Worm (Caenorhabditis elegans) whole organism, late embryonic: ENCODE results near the gene ttx-1.

ENCODE experiments used
- C08G9.2 ChIP-seq: sonication (generic microtip); optimal IDR thresholded peaks from 2 replicates; lab custom pipeline; 2016; ENCODE audit warnings: mild to moderate bottlenecking, missing genetic modification characterization, moderate library complexity, missing compliant biosample characterization
- C38D4.7 ChIP-seq: fragments of 200-800 bp; sonication (Bioruptor generic); optimal IDR thresholded peaks from 2 replicates; lab custom pipeline; 2018; ENCODE audit warnings: mild to moderate bottlenecking, missing genetic modification characterization, moderate library complexity, missing compliant biosample characterization
- F13H6.1 ChIP-seq: sonication (generic microtip); optimal IDR thresholded peaks from 2 replicates; lab custom pipeline; 2016; ENCODE audit warnings: missing genetic modification characterization, missing compliant biosample characterization
- K09A11.1 ChIP-seq: sonication (generic microtip); optimal IDR thresholded peaks from 2 replicates; lab custom pipeline; 2017; ENCODE audit warnings: antibody characterized with exemption, mild to moderate bottlenecking, missing genetic modification characterization, missing compliant biosample characterization; ENCODE audit not compliant: insufficient read depth
- ahr-1 ChIP-seq: sonication (generic microtip); optimal IDR thresholded peaks from 2 replicates; lab custom pipeline; 2016; ENCODE audit warnings: missing genetic modification characterization, missing compliant biosample characterization
- ama-1 ChIP-seq: fragments of 150-350 bp; optimal IDR thresholded peaks from 2 replicates; lab custom pipeline; 2014
- ceh-2 ChIP-seq: sonication (generic microtip); optimal IDR thresholded peaks from 2 replicates; lab custom pipeline; 2016; ENCODE audit warnings: missing genotype, missing genetic modification characterization, missing compliant biosample characterization
- ceh-22 ChIP-seq: sonication (generic microtip); optimal IDR thresholded peaks from 2 replicates; lab custom pipeline; 2017; ENCODE audit warnings: missing biosample characterization, missing genetic modification characterization
- ceh-30 ChIP-seq: fragments of 150-350 bp; optimal IDR thresholded peaks from 2 replicates; lab custom pipeline; 2014; ENCODE audit warnings: missing biosample characterization, missing genetic modification characterization
- ceh-31 ChIP-seq: sonication (generic microtip); optimal IDR thresholded peaks from 2 replicates; lab custom pipeline; 2016; ENCODE audit warnings: missing genetic modification characterization, missing compliant biosample characterization
- ceh-34 ChIP-seq: sonication (generic microtip); optimal IDR thresholded peaks from 2 replicates; lab custom pipeline; 2016; ENCODE audit warnings: mild to moderate bottlenecking, missing genetic modification characterization, missing compliant biosample characterization
- ceh-45 ChIP-seq: fragments of 200-800 bp; sonication (Bioruptor generic); IDR thresholded peaks from 2 replicates; pipeline ENCODE4 v1.3.6; 2022; ENCODE audit warnings: missing genetic modification reagents, missing genetic modification characterization, missing compliant biosample characterization
- ceh-48 ChIP-seq: sonication (generic microtip); optimal IDR thresholded peaks from 2 replicates; lab custom pipeline; 2016; ENCODE audit warnings: missing genetic modification characterization, inconsistent platforms, missing compliant biosample characterization
- ceh-6 ChIP-seq: fragments of 200-800 bp; sonication (Bioruptor generic); optimal IDR thresholded peaks from 2 replicates; lab custom pipeline; 2018; ENCODE audit warnings: mild to moderate bottlenecking, missing genetic modification characterization, missing compliant biosample characterization
- dve-1 ChIP-seq: sonication (generic microtip); optimal IDR thresholded peaks from 2 replicates; lab custom pipeline; 2017; ENCODE audit warnings: antibody characterized with exemption, mild to moderate bottlenecking, missing genetic modification characterization, missing compliant biosample characterization
- elt-2 ChIP-seq: sonication (generic microtip); optimal IDR thresholded peaks from 2 replicates; lab custom pipeline; 2016; ENCODE audit warnings: missing genetic modification reagents, missing genetic modification characterization, missing compliant biosample characterization
- elt-4 ChIP-seq: sonication (generic microtip); optimal IDR thresholded peaks from 2 replicates; lab custom pipeline; 2016; ENCODE audit warnings: missing genetic modification characterization, missing compliant biosample characterization
- ets-4 ChIP-seq: sonication (generic microtip); optimal IDR thresholded peaks from 2 replicates; lab custom pipeline; 2016; ENCODE audit warnings: missing genetic modification characterization, missing compliant biosample characterization
- eyg-1 ChIP-seq: sonication (generic microtip); optimal IDR thresholded peaks from 2 replicates; lab custom pipeline; 2016; ENCODE audit warnings: missing genotype, missing genetic modification characterization, missing compliant biosample characterization
- fax-1 ChIP-seq: sonication (generic microtip); optimal IDR thresholded peaks from 2 replicates; lab custom pipeline; 2016; ENCODE audit warnings: missing genotype, missing genetic modification characterization, missing compliant biosample characterization
- fkh-6 ChIP-seq: sonication (generic microtip); optimal IDR thresholded peaks from 2 replicates; lab custom pipeline; 2016; ENCODE audit warnings: missing genetic modification characterization, missing compliant biosample characterization
- hlh-13 ChIP-seq: fragments of 200-800 bp; sonication (Bioruptor generic); optimal IDR thresholded peaks from 2 replicates; lab custom pipeline; 2018; ENCODE audit warnings: mild to moderate bottlenecking, missing genetic modification characterization, missing compliant biosample characterization
- hlh-30 ChIP-seq: sonication (generic microtip); optimal IDR thresholded peaks from 2 replicates; lab custom pipeline; 2017; ENCODE audit warnings: antibody characterized with exemption, missing genetic modification characterization, missing compliant biosample characterization; ENCODE audit not compliant: insufficient read depth
- hlh-8 ChIP-seq: sonication (generic microtip); optimal IDR thresholded peaks from 2 replicates; lab custom pipeline; 2016; ENCODE audit warnings: missing genotype, missing genetic modification characterization, missing compliant biosample characterization
- lim-6 ChIP-seq: sonication (generic microtip); optimal IDR thresholded peaks from 2 replicates; lab custom pipeline; 2016; ENCODE audit warnings: missing genetic modification characterization, missing compliant biosample characterization
- nhr-11 ChIP-seq: fragments of 150-350 bp; optimal IDR thresholded peaks from 2 replicates; lab custom pipeline; 2014; ENCODE audit warnings: missing biosample characterization, missing genetic modification characterization
- nhr-232 ChIP-seq: sonication (generic microtip); optimal IDR thresholded peaks from 2 replicates; lab custom pipeline; 2016; ENCODE audit warnings: missing genetic modification characterization, missing compliant biosample characterization
- npax-4 ChIP-seq: sonication (generic microtip); optimal IDR thresholded peaks from 2 replicates; lab custom pipeline; 2016; ENCODE audit warnings: missing genetic modification characterization, missing compliant biosample characterization
- odd-2 ChIP-seq: sonication (generic microtip); optimal IDR thresholded peaks from 2 replicates; lab custom pipeline; 2017; ENCODE audit warnings: antibody characterized with exemption, mild to moderate bottlenecking, missing genetic modification characterization, missing compliant biosample characterization
- pat-9 ChIP-seq: fragments of 200-800 bp; sonication (Bioruptor generic); optimal IDR thresholded peaks from 2 replicates; lab custom pipeline; 2018; ENCODE audit warnings: mild to moderate bottlenecking, missing genetic modification characterization, moderate library complexity, missing compliant biosample characterization
- pax-1 ChIP-seq: fragments of 150-350 bp; optimal IDR thresholded peaks from 2 replicates; lab custom pipeline; 2014; ENCODE audit warnings: missing biosample characterization, missing genetic modification characterization
- pqm-1 ChIP-seq: sonication (generic microtip); optimal IDR thresholded peaks from 2 replicates; lab custom pipeline; 2016; ENCODE audit warnings: missing genetic modification characterization, missing compliant biosample characterization
- sdc-2 ChIP-seq: sonication (generic microtip); optimal IDR thresholded peaks from 2 replicates; lab custom pipeline; 2016; ENCODE audit warnings: missing genotype, missing genetic modification characterization, missing compliant biosample characterization
- sox-2 ChIP-seq: fragments of 200-800 bp; sonication (Bioruptor generic); IDR thresholded peaks from 2 replicates; pipeline ENCODE4 v1.3.6; 2022; ENCODE audit warnings: missing genetic modification reagents, missing genetic modification characterization, missing compliant biosample characterization
- sox-4 ChIP-seq: sonication (generic microtip); optimal IDR thresholded peaks from 2 replicates; lab custom pipeline; 2017; ENCODE audit warnings: mild to moderate bottlenecking, missing genetic modification characterization, inconsistent platforms, missing compliant biosample characterization
- syd-9 ChIP-seq: sonication (generic microtip); optimal IDR thresholded peaks from 2 replicates; lab custom pipeline; 2016; ENCODE audit warnings: mild to moderate bottlenecking, missing genetic modification characterization, moderate library complexity, missing compliant biosample characterization
- tbx-2 ChIP-seq: sonication (generic microtip); optimal IDR thresholded peaks from 2 replicates; lab custom pipeline; 2016; ENCODE audit warnings: missing genetic modification characterization, missing compliant biosample characterization
- tbx-7 ChIP-seq: sonication (generic microtip); optimal IDR thresholded peaks from 2 replicates; lab custom pipeline; 2016; ENCODE audit warnings: missing genotype, missing genetic modification characterization, missing compliant biosample characterization
- unc-3 ChIP-seq, 2 experiments: fragments of 200-800 bp in 1 of 2; sonication (Bioruptor generic) in 1 of 2; sonication (generic microtip) in 1 of 2; conservative IDR thresholded peaks in 1 of 2; optimal IDR thresholded peaks in 1 of 2; 2 replicates each; pipeline versions ENCODE4 v1.3.6 to Lab custom; 2016 to 2022; ENCODE audit warnings: missing compliant biosample characterization in 2 of 2, missing genetic modification characterization in 2 of 2, missing genetic modification reagents in 1 of 2
- unc-55 ChIP-seq: sonication (generic microtip); optimal IDR thresholded peaks from 2 replicates; lab custom pipeline; 2017; ENCODE audit warnings: missing biosample characterization, missing genetic modification reagents, missing genetic modification characterization
- unc-86 ChIP-seq: sonication (generic microtip); optimal IDR thresholded peaks from 2 replicates; lab custom pipeline; 2016; ENCODE audit warnings: missing genetic modification characterization, missing compliant biosample characterization
- zip-5 ChIP-seq: sonication (generic microtip); optimal IDR thresholded peaks from 2 replicates; lab custom pipeline; 2016; ENCODE audit warnings: missing genetic modification characterization, missing compliant biosample characterization
- ztf-16 ChIP-seq: sonication (generic microtip); optimal IDR thresholded peaks from 2 replicates; lab custom pipeline; 2017; ENCODE audit warnings: missing genetic modification characterization, missing compliant biosample characterization

Gene ttx-1

ce11 chrV:20090698-20091313 is 26.8 kb upstream of the ttx-1 start, which contains the start of the genes dcs-1 and sec-23:
TSS of gene dcs-1 (minus strand) at chrV:20090743.
TSS of gene sec-23 (plus strand) at chrV:20091263.
- TF ChIP-seq ahr-1 (tag; lab: Kevin White, UChicago) (no peak), eyg-1 (tag; lab: Kevin White, UChicago) (no peak), sdc-2 (tag; lab: Kevin White, UChicago) (no peak), hlh-13 (GFP tag; lab: Kevin White, UChicago) (no peak), fax-1 (tag; lab: Kevin White, UChicago) (no peak), elt-4 (tag; lab: Kevin White, UChicago) (no peak), hlh-8 (peak; percentile 29), ets-4 (tag; lab: Kevin White, UChicago) (peak; percentile 59), sox-2 (GFP tag; lab: Robert Waterston, UW) (no peak), unc-3 (GFP tag; conservative IDR thresholded peaks at IDR 0.05; lab: Robert Waterston, UW) (no peak), unc-3 (tag; optimal IDR thresholded peaks at IDR 0.05; lab: Kevin White, UChicago) (no peak), ceh-2 (peak; percentile 18), syd-9 (tag; lab: Kevin White, UChicago) (no peak), nhr-11 (no peak), ztf-16 (tag; lab: Kevin White, UChicago) (no peak), pat-9 (tag; lab: Kevin White, UChicago) (no peak), zip-5 (tag; lab: Kevin White, UChicago) (peak; percentile 25), ceh-48 (no peak), ama-1 (lab: Kevin White, UChicago) (no peak), lim-6 (tag; lab: Kevin White, UChicago) (no peak), fkh-6 (no peak), ceh-31 (tag; lab: Kevin White, UChicago) (peak; percentile 58), tbx-2 (tag; lab: Kevin White, UChicago) (peak; percentile 46), nhr-232 (no peak), ceh-30 (tag; lab: Kevin White, UChicago) (no peak), C08G9.2 (peak; percentile 70), C38D4.7 (GFP tag; lab: Kevin White, UChicago) (no peak), dve-1 (tag; lab: Kevin White, UChicago) (no peak), F13H6.1 (tag; lab: Kevin White, UChicago) (no peak), K09A11.1 (tag; lab: Kevin White, UChicago) (no peak), tbx-7 (tag; lab: Kevin White, UChicago) (peak; percentile 46), ceh-22 (tag; lab: Kevin White, UChicago) (no peak), unc-86 (tag; lab: Kevin White, UChicago) (no peak), odd-2 (tag; lab: Kevin White, UChicago) (no peak), ceh-34 (tag; lab: Kevin White, UChicago) (no peak), pqm-1 (no peak), ceh-45 (no peak), elt-2 (tag; lab: Kevin White, UChicago) (no peak), hlh-30 (tag; lab: Kevin White, UChicago) (no peak), npax-4 (tag; lab: Kevin White, UChicago) (no peak), unc-55 (GFP tag; lab: Kevin White, UChicago) (no peak), sox-4 (tag; lab: Kevin White, UChicago) (no peak)

ce11 chrV:20087635-20088034 is 23.7 kb upstream of the ttx-1 start, which contains the start of gene fre-1:
TSS of gene fre-1 (minus strand) at chrV:20087735.
- TF ChIP-seq ceh-6 (GFP tag; lab: Kevin White, UChicago) (no peak), pax-1 (tag; lab: Kevin White, UChicago) (no peak), eyg-1 (tag; lab: Kevin White, UChicago) (no peak)
